Worm (Caenorhabditis elegans): ENCODE results near the gene srv-30.

DNA sequence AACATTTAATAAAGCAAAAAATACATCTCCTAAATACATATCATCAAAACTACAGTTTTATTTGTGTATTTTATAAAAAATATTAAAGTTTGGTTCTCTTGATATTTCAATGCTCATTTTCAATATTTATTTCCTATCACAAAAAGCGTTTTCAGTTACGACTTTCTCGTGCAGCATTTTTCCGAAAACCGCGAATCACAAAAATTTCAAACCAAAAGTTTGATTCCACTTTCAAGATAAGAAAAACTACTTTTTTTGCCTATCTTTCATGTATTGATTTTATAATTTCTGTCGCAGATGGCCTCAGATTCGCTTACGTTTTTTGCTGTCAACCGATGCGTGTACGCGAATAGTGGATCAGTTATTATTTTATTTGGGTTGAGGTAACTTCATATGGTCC lies 49.8 kb downstream of the srv-30 start, which contains the start of gene C49A9.4:
- no peak for TF ChIP-seq elt-3 (tag; optimal IDR thresholded peaks at IDR 0.05)
- no peak for TF ChIP-seq nhr-25 (tag; optimal IDR thresholded peaks at IDR 0.05)

Data from whole organism, L3 larva.